Fruit fly (Drosophila melanogaster) S2 (cell line): Measurements from ENCODE around the gene CG14854.

Source experiments
- CG8478 ChIP-seq: fragments of >200 bp; optimal IDR thresholded peaks from 2 replicates; lab custom pipeline; 2018
- CTCF ChIP-seq, 2 experiments: fragments of >200 bp; optimal IDR thresholded peaks; 2 replicates each; lab custom pipeline; 2018

- TF ChIP-seq CTCF (optimal IDR thresholded peaks at IDR 0.05; lab: Kevin White, UChicago) (no peak), CG8478 (no peak)
Measured at dm6 chr3R:14608892-14609692, 49.2 kb upstream of the CG14854 start, which contains the start of gene CG14853.
